Fruit fly (Drosophila melanogaster): ENCODE measurements around the gene CG17470.

The CG17470 gene

DNA sequence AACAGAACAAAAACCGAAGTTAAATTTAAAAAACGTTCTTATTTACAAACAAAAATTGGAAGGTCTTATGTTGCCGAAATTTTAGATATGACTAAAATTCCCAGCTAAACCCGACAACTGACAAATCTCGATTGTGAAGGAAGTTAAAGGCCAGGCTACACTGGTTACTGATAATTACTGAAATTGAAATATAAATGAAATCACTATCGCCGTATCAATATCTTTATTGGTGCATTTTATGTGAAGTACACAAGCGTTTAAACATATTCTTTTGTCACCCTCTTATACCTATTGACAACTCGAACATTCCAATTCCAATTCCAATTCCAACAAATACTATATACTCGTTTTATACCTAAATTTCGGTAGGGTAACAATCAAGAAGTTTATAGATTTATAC, at the start of gene CG17470:
TSS of gene CG17470 (minus strand) at position 101 of the 400 bp plus-strand sequence.
- no peak for TF ChIP-seq pan (optimal IDR thresholded peaks at IDR 0.05)
- no peak for TF ChIP-seq Dll (optimal IDR thresholded peaks at IDR 0.05)
- no peak for TF ChIP-seq psq (optimal IDR thresholded peaks at IDR 0.05)
- no peak for TF ChIP-seq EcR (GFP tag; optimal IDR thresholded peaks at IDR 0.05)

DNA sequence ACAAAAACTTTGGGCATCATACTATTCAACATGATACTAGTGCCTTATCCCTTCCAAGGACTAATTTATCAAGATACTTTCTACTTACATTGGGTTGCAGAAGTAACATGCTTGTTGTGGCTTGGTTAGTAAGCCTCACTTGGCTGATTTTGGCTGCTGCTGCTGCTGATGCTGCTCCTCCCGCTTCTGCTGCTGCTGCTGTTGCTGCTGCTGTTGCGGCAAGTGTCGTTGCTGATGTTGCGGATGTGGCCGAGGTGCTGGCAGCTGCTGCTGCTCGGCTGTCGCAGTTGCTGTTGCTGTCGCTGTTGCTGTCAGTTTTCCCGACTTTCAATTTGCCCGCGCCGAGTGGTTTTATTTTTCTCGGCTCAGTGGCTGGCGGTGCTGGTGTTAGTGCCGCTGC, 47.0 kb upstream of the CG17470 start:
- TF ChIP-seq usp (GFP tag; optimal IDR thresholded peaks at IDR 0.05): no peak
- no peak for TF ChIP-seq CG8478 (optimal IDR thresholded peaks at IDR 0.05)
- no peak for TF ChIP-seq psq (optimal IDR thresholded peaks at IDR 0.05)
- no peak for TF ChIP-seq pan (optimal IDR thresholded peaks at IDR 0.05)
- TF ChIP-seq Dll (optimal IDR thresholded peaks at IDR 0.05): no peak
- TF ChIP-seq EcR (GFP tag; optimal IDR thresholded peaks at IDR 0.05): no peak

DNA sequence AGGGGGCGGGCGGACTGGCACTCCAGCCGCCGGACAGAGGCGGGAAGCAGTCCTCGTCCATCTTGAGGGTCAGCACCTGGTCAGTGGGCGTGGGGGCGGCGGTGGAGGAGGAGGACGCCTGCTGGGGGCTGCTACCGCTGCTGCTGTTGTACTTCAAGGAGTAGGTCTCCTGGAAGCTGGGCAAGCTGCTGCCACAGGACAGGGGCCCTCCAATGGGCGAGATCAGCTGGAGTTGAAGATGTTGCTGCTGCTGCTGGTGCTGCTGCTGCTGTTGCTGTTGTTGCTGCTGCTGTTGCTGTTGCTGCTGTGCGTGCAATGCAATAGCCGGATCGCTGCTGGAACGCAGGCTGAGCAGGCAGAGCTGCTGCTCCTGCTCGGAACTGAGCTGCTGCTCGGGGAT, 45.7 kb upstream of the CG17470 start:
- no peak for TF ChIP-seq pan (optimal IDR thresholded peaks at IDR 0.05)

DNA sequence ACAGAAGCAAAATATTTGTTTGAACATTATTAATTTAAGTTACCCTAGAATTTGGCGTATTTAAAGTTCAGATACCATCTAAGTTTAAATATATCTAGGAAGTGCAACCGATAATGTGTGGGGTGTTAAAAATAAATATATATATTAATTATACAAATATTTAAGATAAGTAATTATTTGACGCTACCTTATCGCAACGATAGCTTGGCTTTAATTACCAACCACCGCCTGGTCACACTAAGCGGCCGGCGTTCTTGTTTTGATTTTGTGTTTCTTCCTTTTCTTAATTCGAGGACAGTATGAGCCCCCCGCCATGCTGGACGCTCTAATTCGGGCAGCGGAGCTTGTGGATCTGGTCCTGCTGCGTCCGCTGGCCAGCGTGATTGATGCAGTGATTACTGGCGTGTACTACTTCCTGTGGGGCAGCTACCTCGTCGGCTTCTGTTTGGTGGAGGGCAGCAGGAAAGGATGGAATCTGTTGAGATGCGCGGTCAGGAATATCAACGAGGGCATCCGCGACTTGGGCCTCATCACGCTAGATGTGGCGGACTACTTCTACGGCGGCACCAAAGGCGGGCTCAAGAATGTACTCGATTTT, 39.2 kb upstream of the CG17470 start, which contains the start of gene CG2617:
TSS of gene CG2617 (plus strand) at position 233 of the 598 bp plus-strand sequence.
- TF ChIP-seq EcR (GFP tag; optimal IDR thresholded peaks at IDR 0.05) (no peak), psq (optimal IDR thresholded peaks at IDR 0.05) (no peak), Dll (optimal IDR thresholded peaks at IDR 0.05) (no peak), CG8478 (optimal IDR thresholded peaks at IDR 0.05) (no peak), usp (GFP tag; optimal IDR thresholded peaks at IDR 0.05) (no peak), pan (optimal IDR thresholded peaks at IDR 0.05) (no peak)

DNA sequence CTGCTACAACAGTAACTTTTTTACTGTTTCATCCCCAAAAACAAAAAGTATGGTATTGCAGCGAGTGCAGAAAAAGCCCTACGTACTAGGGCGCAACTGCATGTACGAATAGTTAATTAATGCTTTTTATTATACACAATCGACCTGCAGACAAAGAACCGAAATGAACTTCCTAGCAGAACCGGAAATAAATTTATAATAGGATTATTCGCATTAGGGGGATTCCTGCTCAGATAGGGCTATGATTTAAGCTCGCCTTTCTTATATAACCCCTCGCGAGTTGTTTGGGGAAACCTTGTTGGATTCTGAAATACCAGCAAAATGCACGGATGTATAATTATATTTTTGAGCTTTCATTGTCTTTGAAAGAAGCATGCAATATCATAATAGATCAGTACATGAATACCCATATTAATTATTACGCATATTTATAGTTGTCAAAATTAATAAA, 38.6 kb upstream of the CG17470 start, which contains the start of gene Cen:
TSS of gene Cen (minus strand) at position 199 of the 451 bp plus-strand sequence.
- no peak for TF ChIP-seq psq (optimal IDR thresholded peaks at IDR 0.05)
- TF ChIP-seq pan (optimal IDR thresholded peaks at IDR 0.05): no peak
- no peak for TF ChIP-seq Dll (optimal IDR thresholded peaks at IDR 0.05)
- TF ChIP-seq CG8478 (optimal IDR thresholded peaks at IDR 0.05): no peak

DNA sequence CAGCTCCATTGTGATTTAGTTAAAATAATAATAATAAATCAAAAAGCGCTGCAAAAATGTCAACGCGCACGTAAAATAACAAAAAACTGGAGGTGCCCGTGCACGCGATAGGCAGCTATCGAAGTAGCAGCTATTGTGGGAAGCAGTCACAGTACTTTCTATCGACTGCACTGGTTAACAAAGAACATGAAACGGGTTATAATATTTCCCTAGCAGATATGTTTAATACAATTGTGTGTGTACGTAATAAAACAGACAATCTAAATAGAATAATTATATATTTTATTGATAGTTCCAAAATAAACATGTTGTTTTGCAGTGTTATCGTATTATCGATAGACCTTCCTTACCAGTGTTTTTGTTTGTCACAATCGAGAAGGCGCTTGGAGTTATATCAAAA, 32.8 kb upstream of the CG17470 start, which contains the start of the genes CG31678 and IKKepsilon:
TSS of gene CG31678 (minus strand) at position 67 of the 400 bp plus-strand sequence.
TSS of gene IKKepsilon (plus strand) at position 171 of the 400 bp plus-strand sequence.
- TF ChIP-seq psq (optimal IDR thresholded peaks at IDR 0.05): no peak
- TF ChIP-seq EcR (GFP tag; optimal IDR thresholded peaks at IDR 0.05): no peak
- TF ChIP-seq usp (GFP tag; optimal IDR thresholded peaks at IDR 0.05): no peak
- TF ChIP-seq Dll (optimal IDR thresholded peaks at IDR 0.05): no peak
- no peak for TF ChIP-seq CG8478 (optimal IDR thresholded peaks at IDR 0.05)
- TF ChIP-seq pan (optimal IDR thresholded peaks at IDR 0.05): no peak

DNA sequence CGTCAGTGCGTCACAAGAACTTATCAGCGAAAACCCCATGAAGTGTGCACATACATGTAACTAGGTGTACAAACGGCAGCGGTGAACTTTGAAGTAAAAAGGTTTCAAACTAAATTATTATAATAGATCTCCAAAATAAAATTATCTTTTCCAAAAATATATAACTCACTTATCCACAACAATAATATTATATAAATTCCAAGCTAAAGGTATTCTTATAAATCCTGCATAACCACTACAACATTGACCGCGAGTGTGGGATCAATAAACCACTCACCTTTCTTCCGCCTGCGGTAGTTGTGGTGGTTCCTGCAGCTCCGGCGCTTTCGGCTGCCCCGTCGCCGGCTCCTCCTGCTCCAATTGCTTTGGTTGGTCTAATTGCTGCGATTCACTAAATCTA, 31.7 kb upstream of the CG17470 start:
- TF ChIP-seq pan (optimal IDR thresholded peaks at IDR 0.05): no peak
- no peak for TF ChIP-seq Dll (optimal IDR thresholded peaks at IDR 0.05)
- no peak for TF ChIP-seq CG8478 (optimal IDR thresholded peaks at IDR 0.05)
- no peak for TF ChIP-seq EcR (GFP tag; optimal IDR thresholded peaks at IDR 0.05)
- no peak for TF ChIP-seq psq (optimal IDR thresholded peaks at IDR 0.05)
- TF ChIP-seq usp (GFP tag; optimal IDR thresholded peaks at IDR 0.05): no peak

DNA sequence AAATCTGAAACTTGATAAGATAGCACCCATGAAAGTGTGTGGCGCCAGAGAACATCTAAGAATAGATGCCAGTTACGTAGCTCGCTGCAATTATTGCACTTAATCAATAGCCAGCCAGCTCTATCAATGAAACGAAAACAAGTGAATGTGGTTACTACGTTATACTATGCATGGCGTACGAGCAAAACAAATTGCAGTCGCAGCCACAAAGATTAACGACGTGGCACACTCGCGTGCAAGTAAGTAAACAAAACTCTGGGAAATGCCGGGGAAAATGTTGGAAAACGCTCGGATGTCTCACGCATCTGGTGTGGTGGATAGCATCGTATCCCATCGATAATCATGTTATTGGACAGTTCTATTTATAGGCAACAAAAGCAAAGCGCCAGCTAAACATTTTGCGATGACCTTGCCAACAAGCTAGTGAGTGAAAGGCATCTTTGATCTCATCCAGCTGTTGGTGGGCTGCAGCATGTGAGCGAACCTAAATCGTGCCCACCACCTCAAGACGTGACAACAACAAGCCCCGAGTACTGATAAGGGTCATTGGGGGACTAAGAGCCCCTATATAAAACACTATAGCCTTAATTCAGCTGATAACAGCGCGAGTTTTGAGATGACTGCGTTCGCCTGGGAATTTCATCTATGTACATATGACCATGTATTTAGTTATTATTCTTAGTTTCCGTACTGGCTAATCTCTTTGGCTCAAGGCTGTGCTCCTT, 30.9 kb upstream of the CG17470 start:
- no peak for TF ChIP-seq CG8478 (optimal IDR thresholded peaks at IDR 0.05)

DNA sequence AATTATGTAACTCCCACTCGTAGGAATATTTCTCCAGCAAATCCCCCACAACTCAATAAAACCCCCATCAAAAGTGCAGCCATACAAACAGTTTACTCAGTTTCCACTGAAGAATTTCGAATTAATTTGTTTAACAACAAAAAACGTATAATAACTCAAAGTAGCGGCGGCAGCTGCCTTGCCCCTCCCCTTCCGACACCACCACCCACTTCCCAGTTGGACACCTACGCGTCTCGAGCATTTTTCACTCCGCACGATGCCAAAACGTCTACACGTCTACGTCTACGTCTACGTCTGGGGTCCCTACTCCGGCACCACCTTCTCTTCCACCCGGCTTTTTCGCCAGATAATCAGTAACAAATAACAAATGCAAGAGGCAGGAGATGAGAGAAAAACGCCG, 28.2 kb upstream of the CG17470 start:
- TF ChIP-seq CG8478 (optimal IDR thresholded peaks at IDR 0.05): no peak
- no peak for TF ChIP-seq pan (optimal IDR thresholded peaks at IDR 0.05)
- TF ChIP-seq usp (GFP tag; optimal IDR thresholded peaks at IDR 0.05): no peak
- TF ChIP-seq psq (optimal IDR thresholded peaks at IDR 0.05): no peak
- TF ChIP-seq EcR (GFP tag; optimal IDR thresholded peaks at IDR 0.05): no peak
- no peak for TF ChIP-seq Dll (optimal IDR thresholded peaks at IDR 0.05)

DNA sequence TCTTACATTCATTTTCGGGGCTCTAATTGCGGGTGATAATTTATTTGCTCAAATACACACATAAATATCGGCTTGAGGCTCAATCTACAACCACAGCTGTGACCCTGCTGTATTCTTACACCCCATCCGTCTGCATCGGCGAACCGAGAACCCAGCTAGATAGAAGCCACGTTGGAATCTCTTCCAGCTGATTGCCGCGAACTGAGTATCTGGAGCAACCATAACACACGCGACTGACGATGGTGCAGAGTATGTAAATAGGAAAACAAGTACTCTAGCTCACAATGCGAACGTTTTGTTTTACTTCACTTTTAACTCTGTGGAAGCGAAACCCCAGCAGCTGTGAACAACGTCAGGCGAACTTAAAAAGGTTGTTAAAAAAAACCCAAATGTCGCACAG, 21.4 kb upstream of the CG17470 start:
- no peak for TF ChIP-seq pan (optimal IDR thresholded peaks at IDR 0.05)
- TF ChIP-seq Dll (optimal IDR thresholded peaks at IDR 0.05): no peak
- no peak for TF ChIP-seq usp (GFP tag; optimal IDR thresholded peaks at IDR 0.05)

DNA sequence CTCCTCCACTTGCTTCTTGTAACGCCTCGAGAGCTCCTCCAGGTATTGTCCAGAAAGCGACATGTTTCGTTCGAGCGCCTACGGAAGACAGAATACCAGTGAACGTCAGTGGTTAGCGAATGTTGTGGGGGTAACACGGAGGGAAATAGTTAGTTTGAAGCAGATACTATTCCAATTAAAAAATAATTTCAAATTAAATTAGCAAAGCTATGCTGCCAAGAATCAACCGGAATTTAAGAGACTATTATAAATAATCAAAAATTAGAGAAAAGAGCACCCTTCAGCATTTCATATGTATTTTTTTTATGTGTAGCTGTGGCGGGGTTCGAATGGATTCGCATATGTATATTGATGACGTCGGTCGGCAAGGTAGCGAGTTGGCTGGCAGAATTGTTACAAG, 18.0 kb upstream of the CG17470 start:
- no peak for TF ChIP-seq psq (optimal IDR thresholded peaks at IDR 0.05)
- no peak for TF ChIP-seq Dll (optimal IDR thresholded peaks at IDR 0.05)
- no peak for TF ChIP-seq EcR (GFP tag; optimal IDR thresholded peaks at IDR 0.05)
- TF ChIP-seq usp (GFP tag; optimal IDR thresholded peaks at IDR 0.05): no peak
- TF ChIP-seq pan (optimal IDR thresholded peaks at IDR 0.05): no peak
- TF ChIP-seq CG8478 (optimal IDR thresholded peaks at IDR 0.05): no peak

DNA sequence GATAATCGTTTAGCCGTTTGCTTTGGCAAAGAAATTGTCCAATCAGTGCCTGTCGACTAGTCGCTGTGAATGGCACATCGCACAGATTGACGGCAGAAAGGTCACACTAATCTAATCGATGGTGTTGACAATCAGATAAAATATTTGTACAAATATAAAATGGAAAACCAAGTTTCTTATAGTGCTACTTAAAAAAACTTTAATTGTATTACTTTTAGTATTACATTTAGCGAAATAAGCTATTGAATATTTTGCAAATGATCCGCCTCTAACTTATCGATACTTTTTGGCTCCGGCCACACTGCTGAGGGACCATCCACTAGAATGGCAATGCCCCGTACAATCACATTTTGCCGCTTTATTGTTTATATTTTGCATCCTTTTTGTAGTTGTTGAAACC, 13.1 kb upstream of the CG17470 start, which contains the start of the genes brun and CG2614:
TSS of gene brun (minus strand) at position 69 of the 400 bp plus-strand sequence.
TSS of gene CG2614 (plus strand) at position 317 of the 400 bp plus-strand sequence.
- no peak for TF ChIP-seq EcR (GFP tag; optimal IDR thresholded peaks at IDR 0.05)
- TF ChIP-seq Dll (optimal IDR thresholded peaks at IDR 0.05): no peak
- TF ChIP-seq CG8478 (optimal IDR thresholded peaks at IDR 0.05): no peak
- no peak for TF ChIP-seq psq (optimal IDR thresholded peaks at IDR 0.05)
- no peak for TF ChIP-seq usp (GFP tag; optimal IDR thresholded peaks at IDR 0.05)
- TF ChIP-seq pan (optimal IDR thresholded peaks at IDR 0.05): no peak

DNA sequence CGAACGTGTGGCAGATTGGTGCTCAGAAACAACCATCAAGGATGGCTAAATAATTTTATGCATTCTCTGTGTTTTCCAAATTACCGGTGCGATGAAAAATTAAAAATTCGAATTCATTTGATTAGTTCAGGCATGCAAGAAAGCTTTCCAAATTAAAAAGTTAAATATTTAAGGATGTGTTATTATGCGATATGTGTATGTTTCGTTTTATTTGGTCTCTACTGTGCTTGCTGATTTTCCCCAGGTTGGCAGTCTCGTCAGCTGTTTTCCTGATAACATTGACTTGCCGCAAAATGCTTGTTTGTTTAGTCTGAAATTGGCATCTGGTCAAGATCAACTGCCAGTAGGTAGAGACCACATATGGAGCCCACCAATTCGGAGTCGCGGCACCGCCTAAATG, 6.8 kb upstream of the CG17470 start, which contains the start of gene CG2611:
TSS of gene CG2611 (plus strand) at position 299 of the 400 bp plus-strand sequence.
- TF ChIP-seq usp (GFP tag; optimal IDR thresholded peaks at IDR 0.05): no peak
- no peak for TF ChIP-seq pan (optimal IDR thresholded peaks at IDR 0.05)
- no peak for TF ChIP-seq CG8478 (optimal IDR thresholded peaks at IDR 0.05)
